Worm (Caenorhabditis elegans): ENCODE measurements around the gene K02A6.3.

The K02A6.3 gene

DNA sequence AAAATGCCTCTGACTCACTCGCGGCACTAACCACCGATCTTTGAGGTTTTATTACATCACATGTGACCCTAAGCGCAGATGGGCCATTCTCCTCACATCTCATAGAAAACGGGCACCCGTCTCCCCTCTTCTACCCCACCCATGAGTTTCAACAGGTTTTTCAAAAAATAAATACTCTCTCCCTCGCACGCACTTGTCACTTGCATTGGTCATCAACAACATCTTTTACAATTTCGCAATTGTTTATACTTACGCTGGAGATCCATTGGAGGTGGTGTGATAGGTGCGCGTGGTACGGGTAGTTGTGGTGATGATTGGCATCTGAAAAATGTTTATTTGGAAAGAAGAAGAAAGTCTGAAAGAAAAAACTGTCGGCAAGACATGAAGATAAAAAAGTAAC lies 4.3 kb upstream of the K02A6.3 start, which contains the start of gene M60.4 (continued):
- TF ChIP-seq K12H6.12 (tag; optimal IDR thresholded peaks at IDR 0.05) (peak; percentile 38), attf-3 (GFP tag; conservative IDR thresholded peaks at IDR 0.05) (no peak), B0035.1 (tag; optimal IDR thresholded peaks at IDR 0.05) (no peak), nfyb-1 (GFP tag; IDR thresholded peaks at IDR 0.05) (0 out of 2 replicates have a peak, but pooled peaks have one; percentile 23), dpff-1 (tag; optimal IDR thresholded peaks at IDR 0.05) (no peak), pbrm-1 (GFP tag; IDR thresholded peaks at IDR 0.05) (0 out of 2 replicates have a peak, but pooled peaks have one; percentile 40), Y67H2A.10 (GFP tag; conservative IDR thresholded peaks at IDR 0.05) (no peak), ceh-27 (GFP tag; optimal IDR thresholded peaks at IDR 0.05) (peak; percentile 78)

DNA sequence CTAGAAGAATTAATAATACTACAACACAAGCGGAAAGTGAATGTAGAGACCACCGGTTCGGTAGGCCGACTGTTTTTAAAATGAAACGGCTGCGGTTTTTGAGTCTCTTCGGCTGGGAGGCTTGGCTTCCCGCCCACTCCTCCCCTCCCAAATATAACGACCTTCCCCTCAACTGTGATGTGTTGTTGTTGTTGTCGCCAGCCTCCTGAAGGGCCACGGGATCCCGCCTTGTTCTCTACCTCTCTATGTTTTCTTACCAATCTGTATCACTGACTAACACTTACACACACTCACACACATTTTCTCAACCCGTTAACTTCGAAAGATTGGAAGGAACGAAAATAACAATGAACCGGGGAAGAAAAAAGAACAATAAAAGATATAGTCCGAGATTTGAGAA lies 1.8 kb upstream of the K02A6.3 start:
- TF ChIP-seq sea-2 (GFP tag; IDR thresholded peaks at IDR 0.05) = no peak
- TF ChIP-seq K11D2.4 (GFP tag; IDR thresholded peaks at IDR 0.05) = 0 out of 2 replicates have a peak, but pooled peaks have one; percentile 14
- no peak for TF ChIP-seq rpc-1 (optimal IDR thresholded peaks at IDR 0.05)
- TF ChIP-seq rpc-1 (tag; optimal IDR thresholded peaks at IDR 0.05) = no peak

DNA sequence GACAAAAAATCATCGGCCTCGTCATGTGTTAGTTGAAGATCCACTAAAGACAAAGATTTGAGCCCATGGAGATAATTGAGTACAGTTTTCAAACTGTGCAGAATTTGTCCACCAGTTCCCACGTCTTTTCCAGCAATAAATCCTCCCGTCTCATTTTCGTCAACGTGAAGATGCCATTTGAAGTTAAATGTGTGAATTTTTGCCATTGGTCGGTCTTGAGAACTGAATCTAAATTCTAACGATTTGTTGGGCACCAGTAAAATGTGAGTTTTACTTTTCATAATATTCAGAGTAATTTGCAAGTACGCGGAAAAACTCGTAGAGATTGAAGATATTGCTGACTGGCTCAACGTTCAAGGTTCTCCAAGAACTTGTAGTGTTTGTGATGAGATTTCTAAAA lies 1.2 kb downstream of the K02A6.3 start:
- TF ChIP-seq ztf-18 (tag; optimal IDR thresholded peaks at IDR 0.05) = no peak
- no peak for TF ChIP-seq egl-18 (GFP tag; IDR thresholded peaks at IDR 0.05)
- TF ChIP-seq F52B5.7 (tag; optimal IDR thresholded peaks at IDR 0.05) = no peak
- TF ChIP-seq ets-4 (GFP tag; optimal IDR thresholded peaks at IDR 0.05) = no peak
- no peak for TF ChIP-seq bed-2 (GFP tag; IDR thresholded peaks at IDR 0.05)

DNA sequence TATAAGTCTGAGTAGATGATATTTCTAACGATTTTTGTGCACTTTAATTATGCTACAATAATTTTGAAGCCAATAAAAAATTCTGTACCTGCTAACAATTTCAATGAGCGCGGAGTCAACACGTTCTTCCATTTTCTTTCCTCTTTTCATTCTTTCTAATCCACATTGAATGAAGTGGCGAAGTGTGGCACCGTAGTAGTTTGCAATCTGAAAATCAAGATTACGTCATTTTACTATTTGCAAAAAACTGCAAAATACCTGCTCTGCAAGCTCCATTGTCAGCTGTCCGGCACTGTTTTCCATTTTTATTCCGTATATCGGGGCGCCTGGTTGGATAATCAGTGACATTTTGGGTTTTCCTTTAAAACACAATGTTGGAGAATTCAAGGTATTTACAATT lies 2.5 kb downstream of the K02A6.3 start:
- 0 out of 2 replicates have a peak, but pooled peaks have one; percentile 8 for TF ChIP-seq B0336.3 (GFP tag; IDR thresholded peaks at IDR 0.05)
- TF ChIP-seq hsf-1 (GFP tag; IDR thresholded peaks at IDR 0.05) = no peak

DNA sequence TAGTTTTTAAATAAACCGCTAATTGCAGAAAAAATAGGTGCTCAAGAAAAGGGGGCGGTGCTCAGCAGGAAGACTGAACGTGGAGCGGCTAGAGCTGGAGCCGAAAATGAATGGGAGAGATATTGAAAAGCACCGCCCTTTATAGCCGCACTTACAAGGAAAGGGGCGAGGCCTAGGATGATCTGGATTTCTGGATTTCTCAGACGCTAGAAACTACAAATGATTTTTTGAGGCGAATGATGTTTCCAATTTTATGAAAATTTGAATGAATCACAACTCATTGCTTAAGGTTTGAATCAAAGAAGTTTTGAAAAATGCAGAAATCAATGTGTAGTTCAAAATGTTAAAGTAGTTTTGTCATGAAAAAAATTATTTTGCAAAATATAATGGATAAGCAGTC lies 6.8 kb downstream of the K02A6.3 start, which contains the start of gene K02A6.2:
Gene K02A6.2 (minus strand): TSS at position 101 of the 400 bp plus-strand sequence.
- TF ChIP-seq xnd-1 (tag; optimal IDR thresholded peaks at IDR 0.05) (no peak), hmg-20 (GFP tag; IDR thresholded peaks at IDR 0.05) (no peak), egl-44 (GFP tag; IDR thresholded peaks at IDR 0.05) (no peak), nhr-120 (GFP tag; IDR thresholded peaks at IDR 0.05) (no peak), hmg-1.2 (GFP tag; IDR thresholded peaks at IDR 0.05) (no peak)

DNA sequence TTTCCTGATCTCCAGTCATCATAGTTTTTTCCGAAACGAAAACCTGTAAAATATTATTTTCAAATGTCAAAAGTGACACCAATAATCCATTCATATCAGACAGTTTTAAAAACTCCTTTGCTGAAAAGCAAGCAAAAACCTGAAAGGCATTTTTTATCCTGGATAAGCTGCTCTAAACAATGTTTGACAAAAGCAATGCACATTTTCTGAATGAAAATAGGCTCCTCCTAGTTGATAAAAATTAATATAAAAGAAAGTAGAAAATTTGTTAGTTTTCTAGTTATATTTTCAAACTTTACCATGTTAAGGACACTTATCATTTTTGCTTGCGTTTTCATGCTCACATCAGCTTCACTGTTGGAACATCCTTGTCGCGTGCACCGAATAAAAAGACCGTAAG lies 12.3 kb downstream of the K02A6.3 start, which contains the start of gene K02A6.1:
Gene K02A6.1 (plus strand): TSS at position 301 of the 400 bp plus-strand sequence.
- TF ChIP-seq ceh-79 (tag; optimal IDR thresholded peaks at IDR 0.05) = no peak
- TF ChIP-seq Y79H2A.3 (GFP tag; conservative IDR thresholded peaks at IDR 0.05) = no peak
- no peak for TF ChIP-seq athp-1 (tag; optimal IDR thresholded peaks at IDR 0.05)
- TF ChIP-seq C17E4.6 (GFP tag; IDR thresholded peaks at IDR 0.05) = no peak
- no peak for TF ChIP-seq cebp-1 (GFP tag; IDR thresholded peaks at IDR 0.05)
- no peak for TF ChIP-seq cebp-1 (tag; optimal IDR thresholded peaks at IDR 0.05)
- TF ChIP-seq ekl-4 (GFP tag; IDR thresholded peaks at IDR 0.05) = no peak
- no peak for TF ChIP-seq efl-1 (GFP tag; optimal IDR thresholded peaks at IDR 0.05)
- TF ChIP-seq nhr-120 (GFP tag; IDR thresholded peaks at IDR 0.05) = no peak

All from whole organism, young adult.